Worm (Caenorhabditis elegans) whole organism, L4 larva: ENCODE data around the gene nhr-221.
"Not testable (repeated sequence)": the region's sequence is repeated elsewhere in the genome, so short reads cannot be mapped to it uniquely, and the experiment has no call there.

ENCODE experiments used
- F49E8.2 ChIP-seq: sonication (generic microtip); optimal IDR thresholded peaks from 2 replicates; lab custom pipeline; 2016; ENCODE audit warnings: missing compliant biosample characterization, mild to moderate bottlenecking, missing genetic modification characterization, borderline replicate concordance
- Y105C5A.15 ChIP-seq: fragments of 200-800 bp; sonication (Bioruptor generic); IDR thresholded peaks from 2 replicates; pipeline ENCODE4 v1.3.6; 2022; ENCODE audit warnings: missing genetic modification characterization, missing compliant biosample characterization
- aha-1 ChIP-seq: fragments of 150-350 bp; peaks from one replicate; lab custom pipeline; 2014; ENCODE audit warnings: missing biosample characterization, missing genetic modification characterization
- ama-1 ChIP-seq: fragments of 150-350 bp; optimal IDR thresholded peaks from 2 replicates; lab custom pipeline; 2014; ENCODE audit warnings: inconsistent platforms, mixed read lengths
- ceh-28 ChIP-seq: fragments of 150-350 bp; optimal IDR thresholded peaks from 2 replicates; lab custom pipeline; 2014; ENCODE audit warnings: missing biosample characterization, missing genetic modification reagents, missing genetic modification characterization
- ceh-82 ChIP-seq: sonication (generic microtip); optimal IDR thresholded peaks from 2 replicates; lab custom pipeline; 2017; ENCODE audit warnings: missing biosample characterization, missing genetic modification characterization
- hlh-11 ChIP-seq: fragments of 200-800 bp; sonication (Bioruptor generic); optimal IDR thresholded peaks from 2 replicates; lab custom pipeline; 2018; ENCODE audit warnings: mild to moderate bottlenecking, missing genetic modification characterization, missing compliant biosample characterization
- lin-39 ChIP-seq: fragments of 150-350 bp; optimal IDR thresholded peaks from 2 replicates; lab custom pipeline; 2014; ENCODE audit warnings: missing biosample characterization, missing genetic modification reagents, missing genetic modification characterization
- nhr-10 ChIP-seq: fragments of 150-350 bp; optimal IDR thresholded peaks from 2 replicates; lab custom pipeline; 2014; ENCODE audit warnings: missing biosample characterization, missing genetic modification characterization
- nhr-111 ChIP-seq: fragments of 200-800 bp; sonication (Bioruptor generic); optimal IDR thresholded peaks from 2 replicates; lab custom pipeline; 2018; ENCODE audit warnings: mild to moderate bottlenecking, missing genetic modification characterization, missing compliant biosample characterization
- nhr-77 ChIP-seq: fragments of 150-350 bp; optimal IDR thresholded peaks from 2 replicates; lab custom pipeline; 2014; ENCODE audit warnings: missing biosample characterization, missing genetic modification characterization
- skn-1 ChIP-seq: fragments of 150-350 bp; optimal IDR thresholded peaks from 2 replicates; lab custom pipeline; 2014; ENCODE audit warnings: missing biosample characterization, missing genetic modification characterization
- ztf-7 ChIP-seq: fragments of 150-350 bp; optimal IDR thresholded peaks from 2 replicates; lab custom pipeline; 2014; ENCODE audit warnings: missing biosample characterization, missing genetic modification characterization

- TF ChIP-seq ztf-7 (tag; lab: Kevin White, UChicago); F49E8.2 (tag; lab: Kevin White, UChicago); ceh-82 (tag; lab: Kevin White, UChicago); aha-1 (tag; lab: Kevin White, UChicago); ceh-28 (tag; lab: Kevin White, UChicago); nhr-77 (tag; lab: Kevin White, UChicago); ama-1; Y105C5A.15 (GFP tag; lab: Robert Waterston, UW); lin-39 (tag; lab: Kevin White, UChicago); skn-1 (tag; lab: Kevin White, UChicago); nhr-10 (tag; lab: Kevin White, UChicago); hlh-11 (tag; lab: Kevin White, UChicago); nhr-111: not testable (repeated sequence)
Measured at ce11 chrV:3572408-3572807, 37.2 kb upstream of the nhr-221 start, which contains the start of gene F40C5.1.
